Worm (Caenorhabditis elegans) whole organism, early embryonic: Measurements from ENCODE around the gene imph-1.

Experiments
- B0310.2 ChIP-seq: sonication (generic microtip); optimal IDR thresholded peaks from 2 replicates; lab custom pipeline; 2016; ENCODE audit warnings: mild to moderate bottlenecking, missing genetic modification characterization, missing compliant biosample characterization
- F13C5.2 ChIP-seq: sonication (generic microtip); optimal IDR thresholded peaks from 2 replicates; lab custom pipeline; 2017; ENCODE audit warnings: mild to moderate bottlenecking, missing genetic modification characterization, inconsistent platforms, missing compliant biosample characterization
- aly-1 ChIP-seq: sonication (generic microtip); optimal IDR thresholded peaks from 2 replicates; lab custom pipeline; 2016; ENCODE audit warnings: missing genetic modification characterization, missing compliant biosample characterization
- ama-1 ChIP-seq: fragments of 150-350 bp; optimal IDR thresholded peaks from 2 replicates; lab custom pipeline; 2014
- ceh-13 ChIP-seq: fragments of 200-800 bp; sonication (Bioruptor generic); optimal IDR thresholded peaks from 2 replicates; lab custom pipeline; 2018; ENCODE audit warnings: mild to moderate bottlenecking, missing genetic modification characterization, missing compliant biosample characterization
- ceh-36 ChIP-seq: sonication (generic microtip); optimal IDR thresholded peaks from 2 replicates; lab custom pipeline; 2016; ENCODE audit warnings: missing genetic modification characterization, inconsistent platforms, missing compliant biosample characterization
- ets-7 ChIP-seq: sonication (generic microtip); optimal IDR thresholded peaks from 2 replicates; lab custom pipeline; 2016; ENCODE audit warnings: missing genotype, missing genetic modification characterization, missing compliant biosample characterization
- flt-1 ChIP-seq: fragments of 200-800 bp; sonication (Bioruptor generic); IDR thresholded peaks from 2 replicates; pipeline ENCODE4 v1.3.6; 2022; ENCODE audit warnings: missing genetic modification characterization, missing compliant biosample characterization
- hmbx-1 ChIP-seq: sonication (generic microtip); optimal IDR thresholded peaks from 2 replicates; lab custom pipeline; 2016; ENCODE audit warnings: mild to moderate bottlenecking, missing genetic modification characterization, missing compliant biosample characterization
- hmg-4 ChIP-seq: fragments of 200-800 bp; sonication (Bioruptor generic); optimal IDR thresholded peaks from 2 replicates; lab custom pipeline; 2018; ENCODE audit warnings: mild to moderate bottlenecking, missing genetic modification characterization, missing compliant biosample characterization
- hnd-1 ChIP-seq: sonication (generic microtip); optimal IDR thresholded peaks from 2 replicates; lab custom pipeline; 2016; ENCODE audit warnings: missing genetic modification characterization, missing compliant biosample characterization
- pes-1 ChIP-seq: fragments of 200-800 bp; sonication (Bioruptor generic); IDR thresholded peaks from 2 replicates; pipeline ENCODE4 v1.3.6; 2022; ENCODE audit warnings: missing genetic modification reagents, missing genetic modification characterization, missing compliant biosample characterization
- scrt-1 ChIP-seq: fragments of 200-800 bp; sonication (Bioruptor generic); IDR thresholded peaks from 2 replicates; pipeline ENCODE4 v1.3.6; 2022; ENCODE audit warnings: missing genetic modification characterization, missing compliant biosample characterization
- sea-1 ChIP-seq: fragments of 200-800 bp; sonication (Bioruptor generic); conservative IDR thresholded peaks from 2 replicates; pipeline ENCODE4 v1.3.6; 2022; ENCODE audit warnings: missing genetic modification characterization, missing compliant biosample characterization
- tbx-11 ChIP-seq: fragments of 200-800 bp; sonication (Bioruptor generic); IDR thresholded peaks from 2 replicates; pipeline ENCODE4 v1.3.6; 2022; ENCODE audit warnings: missing genetic modification characterization, missing compliant biosample characterization
- tbx-37 ChIP-seq: fragments of 200-800 bp; sonication (Bioruptor generic); conservative IDR thresholded peaks from 2 replicates; pipeline ENCODE4 v1.3.6; 2022; ENCODE audit warnings: missing genetic modification reagents, missing genetic modification characterization, missing compliant biosample characterization
- tra-4 ChIP-seq: sonication (generic microtip); optimal IDR thresholded peaks from 2 replicates; lab custom pipeline; 2017; ENCODE audit warnings: missing genetic modification characterization, missing compliant biosample characterization

imph-1 gene

DNA sequence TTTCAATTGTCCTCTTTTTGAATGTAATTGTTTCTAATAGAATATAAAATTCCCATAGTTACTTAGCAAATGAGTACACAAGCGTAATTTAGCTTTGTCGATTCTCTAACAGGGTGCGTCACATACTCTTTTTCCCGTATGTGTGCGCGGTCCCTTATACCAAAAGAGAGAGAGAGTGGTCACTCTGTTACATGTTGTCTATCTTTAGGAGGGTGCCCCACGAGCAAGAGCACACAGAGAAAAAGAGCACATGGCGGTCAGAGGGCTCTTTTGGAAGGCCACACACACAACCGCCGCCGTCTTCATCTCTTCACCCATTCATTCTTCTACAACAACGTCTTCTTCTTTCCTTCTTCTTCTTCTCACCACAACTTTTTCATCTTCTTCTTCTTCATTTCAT is 39.5 kb upstream of the imph-1 start:
- TF ChIP-seq hmg-4: peak; percentile 63
- no peak for TF ChIP-seq scrt-1
- peak; percentile 7 for TF ChIP-seq F13C5.2 (tag; lab: Kevin White, UChicago)
- TF ChIP-seq aly-1 (tag; lab: Kevin White, UChicago): no peak
- no peak for TF ChIP-seq tbx-11

DNA sequence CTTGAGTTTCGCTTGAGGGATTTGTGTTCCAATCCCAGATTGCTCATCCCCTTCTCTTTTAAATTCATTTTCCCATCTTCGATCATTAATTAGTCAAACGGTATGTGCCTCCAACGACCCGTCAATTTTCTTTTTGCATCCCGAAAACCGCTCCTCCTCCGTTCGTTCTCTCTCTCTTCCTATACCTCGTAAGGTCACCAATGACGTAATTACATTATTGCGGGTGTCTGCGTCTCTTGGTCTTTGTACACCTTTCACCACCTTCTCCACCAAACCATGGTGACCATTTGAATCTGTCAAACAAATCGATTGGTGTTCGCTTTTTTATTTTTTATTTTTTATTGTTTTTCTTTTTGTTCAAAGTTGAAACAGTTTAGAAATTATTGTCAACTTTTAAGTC is 38.2 kb upstream of the imph-1 start:
- TF ChIP-seq hmg-4 (peak; percentile 5), hnd-1 (tag; lab: Kevin White, UChicago) (no peak)

DNA sequence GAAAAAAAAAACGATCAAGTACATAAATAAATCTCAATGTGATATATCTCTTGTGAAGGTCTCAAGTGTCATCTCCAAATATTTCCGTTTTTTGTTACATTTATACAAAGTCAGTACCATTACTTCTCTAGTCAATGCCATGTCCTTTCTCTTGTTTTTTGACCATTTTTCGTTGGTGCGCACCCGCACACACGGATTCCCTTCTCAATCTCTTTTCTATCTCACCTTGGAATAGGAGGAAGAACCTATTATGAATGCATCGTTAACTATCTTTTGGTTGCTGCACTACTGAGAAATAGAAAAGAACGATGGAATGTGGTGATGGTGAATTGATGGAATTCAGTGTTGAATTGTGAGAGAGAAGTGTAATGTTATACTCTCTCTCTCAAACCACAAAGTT is 35.6 kb upstream of the imph-1 start:
- TF ChIP-seq ceh-13 (GFP tag; lab: Kevin White, UChicago): no peak
- TF ChIP-seq sea-1: no peak
- TF ChIP-seq F13C5.2 (tag; lab: Kevin White, UChicago): no peak
- TF ChIP-seq ceh-36 (tag; lab: Kevin White, UChicago): no peak
- TF ChIP-seq scrt-1: no peak
- TF ChIP-seq hmg-4: no peak
- TF ChIP-seq flt-1 (GFP tag; lab: Robert Waterston, UW): no peak
- TF ChIP-seq tbx-37 (GFP tag; lab: Robert Waterston, UW): no peak
- TF ChIP-seq pes-1 (GFP tag; lab: Robert Waterston, UW): no peak
- no peak for TF ChIP-seq ets-7 (tag; lab: Kevin White, UChicago)
- TF ChIP-seq tbx-11: no peak
- no peak for TF ChIP-seq aly-1 (tag; lab: Kevin White, UChicago)
- no peak for TF ChIP-seq tra-4 (tag; lab: Kevin White, UChicago)
- TF ChIP-seq hmbx-1 (tag; lab: Kevin White, UChicago): no peak
- TF ChIP-seq ama-1 (lab: Kevin White, UChicago): no peak
- no peak for TF ChIP-seq hnd-1 (tag; lab: Kevin White, UChicago)
- no peak for TF ChIP-seq B0310.2 (tag; lab: Kevin White, UChicago)

ce11 chrIII:4519410-4519809 is 34.0 kb upstream of the imph-1 start:
- TF ChIP-seq hmg-4: peak; percentile 30
- no peak for TF ChIP-seq flt-1 (GFP tag; lab: Robert Waterston, UW)

DNA sequence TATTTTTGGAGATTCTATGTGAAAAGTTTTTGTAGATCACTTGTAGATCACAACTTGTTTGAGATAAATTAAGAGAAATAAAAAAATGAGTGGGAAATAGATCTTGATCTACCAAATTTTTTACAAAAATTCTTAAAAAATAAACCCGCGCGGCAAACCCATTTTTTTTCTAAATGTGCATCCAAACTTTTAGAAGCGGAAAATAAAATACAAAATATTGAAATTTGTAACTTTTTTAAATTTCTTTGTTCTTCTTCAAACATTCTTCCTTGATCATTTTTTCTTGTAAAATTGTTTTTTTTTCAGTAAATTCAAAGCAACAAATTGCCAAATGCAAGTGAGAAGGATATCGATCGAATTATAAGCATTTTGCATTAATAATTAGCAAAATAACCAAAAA is 33.4 kb upstream of the imph-1 start, which contains the start of gene cdh-4:
Gene cdh-4 (plus strand): TSS at position 301 of the 400 bp plus-strand sequence.
- TF ChIP-seq ceh-13 (GFP tag; lab: Kevin White, UChicago): no peak
- no peak for TF ChIP-seq scrt-1
- no peak for TF ChIP-seq tbx-11
- no peak for TF ChIP-seq ets-7 (tag; lab: Kevin White, UChicago)
- no peak for TF ChIP-seq B0310.2 (tag; lab: Kevin White, UChicago)
- no peak for TF ChIP-seq hnd-1 (tag; lab: Kevin White, UChicago)
- no peak for TF ChIP-seq aly-1 (tag; lab: Kevin White, UChicago)
- no peak for TF ChIP-seq tbx-37 (GFP tag; lab: Robert Waterston, UW)
- TF ChIP-seq sea-1: no peak
- TF ChIP-seq pes-1 (GFP tag; lab: Robert Waterston, UW): no peak
- TF ChIP-seq ama-1 (lab: Kevin White, UChicago): no peak
- no peak for TF ChIP-seq ceh-36 (tag; lab: Kevin White, UChicago)
- TF ChIP-seq tra-4 (tag; lab: Kevin White, UChicago): no peak
- TF ChIP-seq hmbx-1 (tag; lab: Kevin White, UChicago): no peak
- no peak for TF ChIP-seq hmg-4
- no peak for TF ChIP-seq flt-1 (GFP tag; lab: Robert Waterston, UW)
- TF ChIP-seq F13C5.2 (tag; lab: Kevin White, UChicago): no peak

- TF ChIP-seq tbx-11: no peak
- no peak for TF ChIP-seq pes-1 (GFP tag; lab: Robert Waterston, UW)
- TF ChIP-seq sea-1: no peak
- no peak for TF ChIP-seq ceh-36 (tag; lab: Kevin White, UChicago)
- TF ChIP-seq F13C5.2 (tag; lab: Kevin White, UChicago): no peak
- no peak for TF ChIP-seq ama-1 (lab: Kevin White, UChicago)
- no peak for TF ChIP-seq ceh-13 (GFP tag; lab: Kevin White, UChicago)
Observed at ce11 chrIII:4523411-4523810, 30.0 kb upstream of the imph-1 start.

- TF ChIP-seq ceh-36 (tag; lab: Kevin White, UChicago) (peak; percentile 59), tbx-11 (no peak), flt-1 (GFP tag; lab: Robert Waterston, UW) (no peak)
Observed at ce11 chrIII:4524071-4524470, 29.3 kb upstream of the imph-1 start.

ce11 chrIII:4525998-4526397 is 27.4 kb upstream of the imph-1 start:
- TF ChIP-seq ama-1 (lab: Kevin White, UChicago): no peak
- TF ChIP-seq tbx-11: no peak
- TF ChIP-seq tra-4 (tag; lab: Kevin White, UChicago): no peak
- no peak for TF ChIP-seq B0310.2 (tag; lab: Kevin White, UChicago)
- no peak for TF ChIP-seq F13C5.2 (tag; lab: Kevin White, UChicago)
- TF ChIP-seq pes-1 (GFP tag; lab: Robert Waterston, UW): no peak
- no peak for TF ChIP-seq tbx-37 (GFP tag; lab: Robert Waterston, UW)
- no peak for TF ChIP-seq ceh-13 (GFP tag; lab: Kevin White, UChicago)
- no peak for TF ChIP-seq hmbx-1 (tag; lab: Kevin White, UChicago)
- no peak for TF ChIP-seq scrt-1
- TF ChIP-seq aly-1 (tag; lab: Kevin White, UChicago): no peak
- TF ChIP-seq hmg-4: no peak
- no peak for TF ChIP-seq ets-7 (tag; lab: Kevin White, UChicago)

ce11 chrIII:4530968-4531367 is 22.4 kb upstream of the imph-1 start:
- no peak for TF ChIP-seq ceh-36 (tag; lab: Kevin White, UChicago)
- TF ChIP-seq hmbx-1 (tag; lab: Kevin White, UChicago): no peak
